Worm (Caenorhabditis elegans) whole organism, L2 larva: ENCODE measurements around the gene oig-5.
"Not testable (repeated sequence)": the region's sequence is repeated elsewhere in the genome, so short reads cannot be mapped to it uniquely, and the experiment has no call there.

Experiments used
- C34F6.9 ChIP-seq: fragments of 150-350 bp; optimal IDR thresholded peaks from 2 replicates; lab custom pipeline; 2014; ENCODE audit warnings: missing biosample characterization, missing genetic modification characterization
- F13H6.1 ChIP-seq: sonication (generic microtip); optimal IDR thresholded peaks from 2 replicates; lab custom pipeline; 2016; ENCODE audit warnings: missing genetic modification characterization, missing compliant biosample characterization
- Y55F3AM.14 ChIP-seq: fragments of 200-800 bp; sonication (Bioruptor generic); optimal IDR thresholded peaks from 2 replicates; lab custom pipeline; 2018; ENCODE audit warnings: mild to moderate bottlenecking, missing genetic modification characterization, missing compliant biosample characterization
- ZK546.5 ChIP-seq: sonication (generic microtip); optimal IDR thresholded peaks from 2 replicates; lab custom pipeline; 2017; ENCODE audit warnings: missing biosample characterization, missing genetic modification characterization
- aly-2 ChIP-seq: fragments of 150-350 bp; optimal IDR thresholded peaks from 2 replicates; lab custom pipeline; 2014; ENCODE audit warnings: missing biosample characterization, missing genetic modification characterization
- ama-1 ChIP-seq: fragments of 150-350 bp; optimal IDR thresholded peaks from 2 replicates; lab custom pipeline; 2018; ENCODE audit warnings: inconsistent platforms
- blmp-1 ChIP-seq: sonication (generic microtip); optimal IDR thresholded peaks from 2 replicates; lab custom pipeline; 2017; ENCODE audit warnings: missing genetic modification characterization, mild to moderate bottlenecking, missing compliant biosample characterization, antibody characterized with exemption, moderate library complexity; ENCODE audit not compliant: insufficient read depth
- ceh-16 ChIP-seq: fragments of 150-350 bp; optimal IDR thresholded peaks from 2 replicates; lab custom pipeline; 2014; ENCODE audit warnings: missing biosample characterization, missing genetic modification characterization
- ceh-82 ChIP-seq: fragments of 150-350 bp; optimal IDR thresholded peaks from 2 replicates; lab custom pipeline; 2014; ENCODE audit warnings: missing biosample characterization, missing genetic modification characterization
- crh-2 ChIP-seq: sonication (generic microtip); optimal IDR thresholded peaks from 2 replicates; lab custom pipeline; 2017; ENCODE audit warnings: missing biosample characterization, missing genetic modification characterization
- dmd-4 ChIP-seq: sonication (generic microtip); optimal IDR thresholded peaks from 2 replicates; lab custom pipeline; 2017; ENCODE audit warnings: missing biosample characterization, missing genetic modification characterization
- egl-27 ChIP-seq: sonication (generic microtip); optimal IDR thresholded peaks from 3 replicates; lab custom pipeline; 2017; ENCODE audit warnings: missing biosample characterization, missing genetic modification reagents, missing genetic modification characterization
- elt-1 ChIP-seq: fragments of 150-350 bp; optimal IDR thresholded peaks from 2 replicates; lab custom pipeline; 2014; ENCODE audit warnings: missing biosample characterization, missing genetic modification characterization
- fos-1 ChIP-seq: fragments of 150-350 bp; optimal IDR thresholded peaks from 2 replicates; lab custom pipeline; 2014; ENCODE audit warnings: missing biosample characterization, missing genetic modification characterization
- gmeb-1 ChIP-seq: fragments of 150-350 bp; optimal IDR thresholded peaks from 2 replicates; lab custom pipeline; 2014; ENCODE audit warnings: missing biosample characterization, missing genetic modification characterization
- lin-11 ChIP-seq: fragments of 150-350 bp; sonication (generic microtip); optimal IDR thresholded peaks from 2 replicates; lab custom pipeline; 2014; ENCODE audit warnings: missing biosample characterization, missing genetic modification characterization, inconsistent platforms, mixed read lengths
- lin-13 ChIP-seq: fragments of 150-350 bp; optimal IDR thresholded peaks from 2 replicates; lab custom pipeline; 2014; ENCODE audit warnings: missing biosample characterization, missing genetic modification reagents, missing genetic modification characterization
- lsy-2 ChIP-seq, 2 experiments: fragments of 150-350 bp in 1 of 2; sonication (generic microtip) in 1 of 2; optimal IDR thresholded peaks; 2 replicates each; lab custom pipeline; 2014 to 2017; ENCODE audit warnings: missing biosample characterization in 2 of 2, missing genetic modification characterization in 2 of 2
- mab-5 ChIP-seq: fragments of 150-350 bp; optimal IDR thresholded peaks from 2 replicates; lab custom pipeline; 2014; ENCODE audit warnings: missing biosample characterization, missing genetic modification characterization
- mbf-1 ChIP-seq: sonication (generic microtip); optimal IDR thresholded peaks from 2 replicates; lab custom pipeline; 2017; ENCODE audit warnings: missing biosample characterization, missing genetic modification characterization
- mdl-1 ChIP-seq, 2 experiments: fragments of 150-350 bp in 1 of 2; sonication (generic microtip) in 1 of 2; optimal IDR thresholded peaks; 2 replicates each; lab custom pipeline; 2017; ENCODE audit warnings: missing biosample characterization in 2 of 2, missing genetic modification characterization in 2 of 2
- nhr-10 ChIP-seq: sonication (generic microtip); optimal IDR thresholded peaks from 2 replicates; lab custom pipeline; 2017; ENCODE audit warnings: missing biosample characterization, missing genetic modification characterization
- nhr-11 ChIP-seq: fragments of 150-350 bp; optimal IDR thresholded peaks from 2 replicates; lab custom pipeline; 2014; ENCODE audit warnings: missing biosample characterization, missing genetic modification characterization
- nhr-129 ChIP-seq: fragments of 150-350 bp; optimal IDR thresholded peaks from 2 replicates; lab custom pipeline; 2014; ENCODE audit warnings: missing biosample characterization, missing genetic modification characterization
- nhr-21 ChIP-seq: fragments of 150-350 bp; optimal IDR thresholded peaks from 2 replicates; lab custom pipeline; 2014; ENCODE audit warnings: missing biosample characterization, missing genetic modification characterization
- nhr-23 ChIP-seq: fragments of 150-350 bp; optimal IDR thresholded peaks from 2 replicates; lab custom pipeline; 2014; ENCODE audit warnings: missing biosample characterization, missing genetic modification reagents, missing genetic modification characterization
- nhr-237 ChIP-seq: fragments of 150-350 bp; optimal IDR thresholded peaks from 2 replicates; lab custom pipeline; 2014; ENCODE audit warnings: missing biosample characterization, missing genetic modification characterization
- nhr-6 ChIP-seq: fragments of 150-350 bp; optimal IDR thresholded peaks from 2 replicates; lab custom pipeline; 2014; ENCODE audit warnings: missing biosample characterization, missing genetic modification characterization
- peb-1 ChIP-seq: fragments of 150-350 bp; optimal IDR thresholded peaks from 2 replicates; lab custom pipeline; 2014; ENCODE audit warnings: missing biosample characterization, missing genetic modification characterization
- sma-3 ChIP-seq: sonication (generic microtip); optimal IDR thresholded peaks from 2 replicates; lab custom pipeline; 2016; ENCODE audit warnings: missing genetic modification reagents, missing genetic modification characterization, missing compliant biosample characterization
- sma-9 ChIP-seq, 2 experiments: fragments of 150-350 bp in 1 of 2; sonication (generic microtip) in 1 of 2; optimal IDR thresholded peaks; 2 replicates each; lab custom pipeline; 2014 to 2016; ENCODE audit warnings: missing genetic modification characterization in 2 of 2, mild to moderate bottlenecking in 1 of 2, missing biosample characterization in 1 of 2, missing compliant biosample characterization in 1 of 2, missing genetic modification reagents in 1 of 2, moderate library complexity in 1 of 2
- snpc-4 ChIP-seq: fragments of 150-350 bp; optimal IDR thresholded peaks from 2 replicates; lab custom pipeline; 2014; ENCODE audit warnings: missing biosample characterization, missing genetic modification characterization
- unc-55 ChIP-seq: fragments of 150-350 bp; sonication (generic microtip); optimal IDR thresholded peaks from 3 replicates; lab custom pipeline; 2014; ENCODE audit warnings: missing biosample characterization, missing genetic modification reagents, missing genetic modification characterization
- ztf-1 ChIP-seq: fragments of 200-800 bp; sonication (Bioruptor generic); conservative IDR thresholded peaks from 2 replicates; pipeline ENCODE4 v1.3.6; 2022; ENCODE audit warnings: missing genetic modification characterization, missing compliant biosample characterization
- ztf-11 ChIP-seq: sonication (generic microtip); optimal IDR thresholded peaks from 2 replicates; lab custom pipeline; 2017; ENCODE audit warnings: missing biosample characterization, missing genetic modification characterization
- ztf-4 ChIP-seq: fragments of 150-350 bp; optimal IDR thresholded peaks from 2 replicates; lab custom pipeline; 2014; ENCODE audit warnings: missing biosample characterization, missing genetic modification characterization

Gene oig-5

ce11 chrIV:14763348-14763747 lies 43.7 kb upstream of the oig-5 start:
- TF ChIP-seq unc-55 (GFP tag; lab: Kevin White, UChicago) (peak; percentile 61), crh-2 (tag; lab: Kevin White, UChicago) (peak; percentile 54), fos-1 (tag; lab: Kevin White, UChicago) (peak; percentile 53), ama-1 (lab: Kevin White, UChicago) (peak; percentile 65), mdl-1 (tag; optimal IDR thresholded peaks at IDR 0.05; lab: Kevin White, UChicago) (peak; percentile 43 to 65), lin-13 (GFP tag; lab: Kevin White, UChicago) (peak; percentile 13), C34F6.9 (tag; lab: Kevin White, UChicago) (peak; percentile 82), nhr-129 (tag; lab: Kevin White, UChicago) (peak; percentile 86), sma-9 (GFP tag; optimal IDR thresholded peaks at IDR 0.05; lab: Kevin White, UChicago) (peak; percentile 34), blmp-1 (tag; lab: Kevin White, UChicago) (peak; percentile 15), lsy-2 (tag; optimal IDR thresholded peaks at IDR 0.05; lab: Kevin White, UChicago) (peak in 1 of 2 experiments; percentile 50), F13H6.1 (peak; percentile 55), sma-3 (GFP tag; lab: Kevin White, UChicago) (peak; percentile 27), mab-5 (peak; percentile 20), nhr-6 (tag; lab: Kevin White, UChicago) (peak; percentile 21), nhr-21 (peak; percentile 57)
- TF ChIP-seq sma-9 (tag; optimal IDR thresholded peaks at IDR 0.05; lab: Kevin White, UChicago), result not testable (repeated sequence)

ce11 chrIV:14763938-14764718 lies 42.9 kb upstream of the oig-5 start:
- TF ChIP-seq ZK546.5 (tag; lab: Kevin White, UChicago), result no peak
- TF ChIP-seq mab-5, result no peak
- peak; percentile 81 for TF ChIP-seq ama-1 (lab: Kevin White, UChicago)
- TF ChIP-seq ztf-1 (GFP tag; lab: Robert Waterston, UW), result no peak
- TF ChIP-seq egl-27 (tag; lab: Kevin White, UChicago), result no peak
- no peak for TF ChIP-seq lin-11 (tag; lab: Kevin White, UChicago)
- TF ChIP-seq aly-2, result no peak
- no peak for TF ChIP-seq lin-13 (GFP tag; lab: Kevin White, UChicago)
- peak; percentile 39 for TF ChIP-seq ztf-4 (tag; lab: Kevin White, UChicago)
- peak in 1 of 2 experiments; percentile 28 for TF ChIP-seq lsy-2 (tag; optimal IDR thresholded peaks at IDR 0.05; lab: Kevin White, UChicago)
- TF ChIP-seq gmeb-1 (tag; lab: Kevin White, UChicago), result no peak
- TF ChIP-seq fos-1 (tag; lab: Kevin White, UChicago), result no peak

ce11 chrIV:14764719-14765173 lies 42.3 kb upstream of the oig-5 start:
- no peak for TF ChIP-seq elt-1 (tag; lab: Kevin White, UChicago)
- TF ChIP-seq mbf-1, result no peak
- TF ChIP-seq snpc-4 (tag; lab: Kevin White, UChicago), result peak; percentile 34
- peak; percentile 8 for TF ChIP-seq sma-3 (GFP tag; lab: Kevin White, UChicago)

DNA sequence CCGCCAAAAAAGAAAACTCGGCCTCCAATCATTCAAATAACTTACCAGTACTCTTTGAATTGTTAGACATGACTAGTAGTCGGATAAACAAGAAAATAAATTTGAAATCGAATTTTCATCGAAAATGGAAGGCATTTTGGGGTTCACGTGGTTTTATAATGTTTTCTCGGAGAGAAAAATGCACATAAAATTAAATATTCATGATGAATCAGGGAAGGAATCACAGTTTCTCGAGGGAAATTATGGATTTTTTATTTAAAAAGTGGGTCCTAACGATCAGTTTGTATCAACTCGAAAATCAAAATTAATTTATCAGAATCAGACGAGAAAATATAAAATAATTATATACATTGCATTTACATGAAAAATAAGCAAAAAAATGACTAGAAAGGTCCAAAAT lies 41.7 kb upstream of the oig-5 start, which contains the start of gene Y57G11C.5:
Gene Y57G11C.5, minus strand, starts transcription at position 101 of the 400 bp plus-strand sequence.
- TF ChIP-seq ama-1 (lab: Kevin White, UChicago) (no peak), lin-11 (tag; lab: Kevin White, UChicago) (no peak), mab-5 (no peak), crh-2 (tag; lab: Kevin White, UChicago) (no peak), nhr-21 (no peak)

- no peak for TF ChIP-seq nhr-21
Observed at ce11 chrIV:14766382-14766781, 40.6 kb upstream of the oig-5 start, which contains the start of gene vti-1. Gene vti-1 (minus strand): TSS chrIV:14766665.

DNA sequence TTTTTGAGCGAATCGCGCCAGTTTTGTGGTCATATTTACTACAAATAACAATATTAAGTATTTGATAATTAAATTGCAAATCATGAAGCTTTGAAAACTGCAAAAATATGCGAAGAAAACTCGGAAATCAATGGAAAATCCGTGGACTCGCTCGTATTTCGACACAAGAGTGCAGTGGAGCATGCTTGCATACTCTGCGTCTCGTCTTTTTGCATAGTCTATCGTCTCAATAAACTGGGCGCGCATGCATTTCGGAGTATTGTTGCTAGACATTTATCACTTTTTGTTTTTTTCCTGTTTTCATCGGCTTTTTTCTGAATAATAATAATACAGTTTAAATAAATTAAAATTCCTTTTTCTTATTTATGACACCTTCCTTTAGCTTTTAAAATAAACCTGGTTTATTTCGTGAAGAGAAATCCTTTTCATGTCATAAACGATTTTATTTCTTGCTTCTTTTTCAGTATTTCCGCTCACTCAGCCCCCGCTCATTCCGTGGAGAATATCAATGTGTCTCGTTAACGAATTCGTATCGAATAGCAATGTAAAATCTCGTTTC lies 39.2 kb upstream of the oig-5 start, which contains the start of the genes mrps-7 and Y57G11C.3:
Gene mrps-7, minus strand, starts transcription at position 38 of the 559 bp plus-strand sequence.
Gene Y57G11C.3, plus strand, starts transcription at position 509 of the 559 bp plus-strand sequence.
- TF ChIP-seq nhr-6 (tag; lab: Kevin White, UChicago) (peak; percentile 90), Y55F3AM.14 (GFP tag; lab: Kevin White, UChicago) (peak; percentile 14), ztf-1 (GFP tag; lab: Robert Waterston, UW) (no peak), snpc-4 (tag; lab: Kevin White, UChicago) (peak; percentile 83), nhr-129 (tag; lab: Kevin White, UChicago) (peak; percentile 95), sma-3 (GFP tag; lab: Kevin White, UChicago) (peak; percentile 93), ZK546.5 (tag; lab: Kevin White, UChicago) (no peak), lsy-2 (tag; optimal IDR thresholded peaks at IDR 0.05; lab: Kevin White, UChicago) (peak; percentile 91 to 95), ceh-82 (peak; percentile 63), C34F6.9 (tag; lab: Kevin White, UChicago) (peak; percentile 97), ceh-16 (tag; lab: Kevin White, UChicago) (peak; percentile 86), sma-9 (GFP tag; optimal IDR thresholded peaks at IDR 0.05; lab: Kevin White, UChicago) (peak; percentile 89), sma-9 (tag; optimal IDR thresholded peaks at IDR 0.05; lab: Kevin White, UChicago) (no peak), nhr-11 (tag; lab: Kevin White, UChicago) (no peak), nhr-23 (tag; lab: Kevin White, UChicago) (no peak), dmd-4 (no peak), gmeb-1 (tag; lab: Kevin White, UChicago) (peak; percentile 91), nhr-10 (tag; lab: Kevin White, UChicago) (peak; percentile 47), elt-1 (tag; lab: Kevin White, UChicago) (no peak), mdl-1 (tag; optimal IDR thresholded peaks at IDR 0.05; lab: Kevin White, UChicago) (peak; percentile 70 to 78), ztf-4 (tag; lab: Kevin White, UChicago) (peak; percentile 79), ztf-11 (tag; lab: Kevin White, UChicago) (peak; percentile 55), nhr-237 (tag; lab: Kevin White, UChicago) (no peak), lin-11 (tag; lab: Kevin White, UChicago) (peak; percentile 91), peb-1 (tag; lab: Kevin White, UChicago) (no peak)
